Worm (Caenorhabditis elegans): ENCODE data around the gene T01D3.6.

- TF ChIP-seq ref-1 (GFP tag; conservative IDR thresholded peaks at IDR 0.05) (no peak), tab-1 (GFP tag; IDR thresholded peaks at IDR 0.05) (no peak)
Observed at ce11 chrV:13751811-13752210, 35.2 kb downstream of the T01D3.6 start, which contains the start of gene cld-9.

All from whole organism, midembryonic.